Worm (Caenorhabditis elegans): ENCODE results near the gene T19C3.7.

DNA sequence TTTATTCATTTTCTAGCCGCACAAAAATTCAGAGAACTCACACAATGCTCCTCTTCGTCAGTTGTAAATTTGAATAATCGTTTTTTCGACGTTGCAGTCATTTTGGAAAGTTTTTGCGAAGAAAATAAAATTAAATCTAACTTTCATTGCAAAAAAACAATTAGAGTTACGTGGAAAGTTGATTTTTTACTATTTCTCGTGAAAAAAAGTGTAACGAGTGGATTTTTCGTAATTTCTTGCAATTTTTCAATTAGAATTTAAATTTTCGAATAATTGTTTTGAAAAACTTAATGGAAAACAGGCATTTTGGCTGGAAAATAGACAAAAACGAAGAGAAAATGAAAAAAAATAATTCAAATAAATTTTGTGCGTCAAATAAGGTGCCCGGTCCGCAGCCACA is 37.3 kb downstream of the T19C3.7 start, which contains the start of gene Y55B1AR.2:
- TF ChIP-seq jun-1 (tag; optimal IDR thresholded peaks at IDR 0.05) (no peak), pqm-1 (tag; optimal IDR thresholded peaks at IDR 0.05) (no peak), nfya-1 (tag; optimal IDR thresholded peaks at IDR 0.05; ENCODE audit: insufficient read depth) (no peak), ztf-4 (tag; optimal IDR thresholded peaks at IDR 0.05) (no peak), ama-1 (optimal IDR thresholded peaks at IDR 0.05) (no peak), nhr-11 (tag; optimal IDR thresholded peaks at IDR 0.05) (no peak), ceh-82 (tag; optimal IDR thresholded peaks at IDR 0.05) (no peak), elt-2 (tag; optimal IDR thresholded peaks at IDR 0.05) (no peak), nhr-28 (tag; optimal IDR thresholded peaks at IDR 0.05) (no peak)
